Fruit fly (Drosophila melanogaster): ENCODE data around the gene CG31115.

CG31115 gene

DNA sequence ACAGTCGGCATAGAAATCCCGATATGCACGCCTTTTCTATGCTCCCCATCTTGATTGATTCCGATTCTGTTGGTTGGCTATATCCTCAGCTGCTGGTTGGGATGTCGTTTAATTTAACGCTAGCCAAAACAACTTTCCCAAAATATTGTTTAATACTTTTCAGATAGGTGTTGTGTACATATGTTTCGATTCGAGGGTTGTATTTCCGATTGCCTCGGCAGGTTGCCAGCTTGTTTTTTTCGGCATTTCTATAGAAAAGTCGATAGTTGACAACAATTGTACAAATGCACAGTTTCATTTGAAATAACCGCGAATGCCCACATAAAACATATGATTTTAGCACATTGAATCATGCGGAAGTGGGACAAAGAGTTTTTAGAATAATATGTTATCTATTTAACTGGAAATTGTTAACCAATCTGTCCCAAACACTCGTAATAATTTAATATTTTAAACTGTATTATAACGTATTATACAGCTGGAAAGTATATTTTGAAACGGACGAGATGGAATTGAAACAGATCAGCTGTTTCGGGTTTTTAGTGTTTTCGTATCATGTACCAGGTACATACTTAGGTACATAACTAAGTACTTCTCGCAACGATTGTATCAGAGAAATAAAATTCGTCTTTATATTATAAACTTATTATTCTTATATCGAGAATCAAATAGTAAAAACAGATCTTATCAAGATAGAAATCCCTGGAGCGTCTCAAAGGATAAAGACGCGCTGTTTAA is 17.9 kb downstream of the CG31115 start, which contains the start of gene CG31109 (continued):
- TF ChIP-seq CG6813 (GFP tag; optimal IDR thresholded peaks at IDR 0.05) (no peak), Xrp1 (GFP tag; IDR thresholded peaks at IDR 0.05) (0 out of 2 replicates have a peak, but pooled peaks have one; percentile 8), CG8388 (GFP tag; optimal IDR thresholded peaks at IDR 0.05) (peak; percentile 5), jigr1 (GFP tag; IDR thresholded peaks at IDR 0.05) (no peak), CG18599 (GFP tag; optimal IDR thresholded peaks at IDR 0.05) (peak; percentile 19), gt (GFP tag; IDR thresholded peaks at IDR 0.05) (no peak), sd (tag; optimal IDR thresholded peaks at IDR 0.05) (peak; percentile 26), unpg (GFP tag; optimal IDR thresholded peaks at IDR 0.05) (no peak), CG31365 (tag; optimal IDR thresholded peaks at IDR 0.05) (no peak), CG3838 (GFP tag; optimal IDR thresholded peaks at IDR 0.05) (no peak), seq (GFP tag; IDR thresholded peaks at IDR 0.05) (no peak), Hmr (GFP tag; optimal IDR thresholded peaks at IDR 0.05) (peak; percentile 19), tio (GFP tag; optimal IDR thresholded peaks at IDR 0.05) (no peak), ci (GFP tag; IDR thresholded peaks at IDR 0.05) (peak; percentile 26; the same call in 1 of the 3 replicates), CG33213 (GFP tag; optimal IDR thresholded peaks at IDR 0.05) (no peak), Gug (GFP tag; IDR thresholded peaks at IDR 0.05) (no peak), tll (GFP tag; optimal IDR thresholded peaks at IDR 0.05) (no peak), CG14050 (GFP tag; IDR thresholded peaks at IDR 0.05) (no peak), Mrtf (GFP tag; IDR thresholded peaks at IDR 0.05) (no peak), dmrt11E (tag; optimal IDR thresholded peaks at IDR 0.05) (peak; percentile 3), CG10267 (tag; optimal IDR thresholded peaks at IDR 0.05) (peak; percentile 50), kay (GFP tag; optimal IDR thresholded peaks at IDR 0.05) (no peak), bbx (GFP tag; IDR thresholded peaks at IDR 0.05; ENCODE audit: partially characterized antibody) (peak; percentile 57), CG4360 (GFP tag; IDR thresholded peaks at IDR 0.05) (no peak), Doc2 (GFP tag; IDR thresholded peaks at IDR 0.05) (no peak), insv (GFP tag; optimal IDR thresholded peaks at IDR 0.05) (no peak), ase (GFP tag; IDR thresholded peaks at IDR 0.05) (no peak), ara (GFP tag; IDR thresholded peaks at IDR 0.05) (no peak), CG5245 (GFP tag; optimal IDR thresholded peaks at IDR 0.05) (no peak), en (GFP tag; optimal IDR thresholded peaks at IDR 0.05) (no peak), mirr (GFP tag; optimal IDR thresholded peaks at IDR 0.05) (peak; percentile 54), B-H1 (GFP tag; IDR thresholded peaks at IDR 0.05) (no peak), Med (GFP tag) (peak; percentile 74), sqz (GFP tag; optimal IDR thresholded peaks at IDR 0.05) (no peak), Antp (GFP tag; optimal IDR thresholded peaks at IDR 0.05) (no peak), CG10543 (GFP tag; optimal IDR thresholded peaks at IDR 0.05) (peak; percentile 26), HLH3B (GFP tag; IDR thresholded peaks at IDR 0.05) (no peak), Ets65A (GFP tag) (no peak), fd64A (GFP tag; optimal IDR thresholded peaks at IDR 0.05) (no peak), bsh (GFP tag; optimal IDR thresholded peaks at IDR 0.05) (no peak), CG18262 (tag; optimal IDR thresholded peaks at IDR 0.05) (peak; percentile 33), Sox100B (GFP tag; optimal IDR thresholded peaks at IDR 0.05) (no peak), wor (GFP tag; IDR thresholded peaks at IDR 0.05) (no peak), CG11723 (GFP tag; optimal IDR thresholded peaks at IDR 0.05) (no peak), wek (GFP tag; optimal IDR thresholded peaks at IDR 0.05) (no peak), gcm2 (GFP tag; optimal IDR thresholded peaks at IDR 0.05) (no peak), Blimp-1 (GFP tag; optimal IDR thresholded peaks at IDR 0.05) (no peak), CG6272 (GFP tag; IDR thresholded peaks at IDR 0.05) (no peak), CG3281 (GFP tag; optimal IDR thresholded peaks at IDR 0.05) (no peak), NC2β (GFP tag; optimal IDR thresholded peaks at IDR 0.05) (peak; percentile 34)
